Worm (Caenorhabditis elegans): ENCODE data around the gene duo-1.

Gene duo-1

DNA sequence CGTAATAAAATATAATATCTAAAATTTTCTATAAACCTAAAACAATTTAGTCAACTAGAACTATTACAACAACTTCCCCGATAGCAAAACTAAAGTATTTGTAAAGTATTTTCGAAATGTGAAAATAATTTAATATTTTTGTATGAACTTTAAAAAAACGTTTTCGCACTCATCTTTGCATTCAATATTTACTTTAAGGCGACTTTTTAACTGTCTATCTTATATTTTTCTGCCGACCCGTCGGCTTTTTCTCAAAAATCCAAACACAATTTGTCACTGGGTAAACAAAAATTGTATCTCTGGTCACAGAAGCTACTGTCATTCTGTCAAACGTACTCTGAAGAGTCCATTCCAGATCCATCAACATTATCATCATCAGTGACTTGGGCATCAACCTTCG lies 50.8 kb downstream of the duo-1 start (continued):
- no peak for TF ChIP-seq attf-6 (GFP tag; IDR thresholded peaks at IDR 0.05)
- no peak for TF ChIP-seq ztf-3 (GFP tag; optimal IDR thresholded peaks at IDR 0.05)
- TF ChIP-seq lin-35 (GFP tag; optimal IDR thresholded peaks at IDR 0.05): no peak
- no peak for TF ChIP-seq T26A5.8 (tag; optimal IDR thresholded peaks at IDR 0.05)

DNA sequence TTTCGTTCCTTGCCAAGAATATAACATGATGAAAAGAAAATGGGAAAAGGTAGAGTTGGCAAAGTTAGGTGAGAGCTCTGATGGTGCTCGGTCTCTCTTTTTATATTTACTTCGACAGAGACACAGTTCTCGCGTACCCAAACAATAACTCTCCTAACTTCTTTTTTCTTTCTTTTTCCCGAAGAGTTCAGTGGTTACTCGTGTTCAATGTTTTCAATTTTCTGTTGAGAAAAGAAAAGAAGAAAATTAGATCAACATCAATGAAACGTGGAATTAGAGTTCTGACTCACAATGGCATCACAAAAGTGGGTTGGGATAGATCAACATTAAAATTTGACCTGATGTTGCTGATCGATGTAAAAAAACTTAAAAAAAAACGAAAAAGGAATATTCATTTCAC lies 52.0 kb downstream of the duo-1 start, which contains the start of gene idpp-16:
Gene idpp-16, minus strand, starts transcription at position 101 of the 400 bp plus-strand sequence.
- TF ChIP-seq lin-26 (GFP tag; IDR thresholded peaks at IDR 0.05): no peak
- TF ChIP-seq madf-6 (GFP tag; IDR thresholded peaks at IDR 0.05): no peak
- no peak for TF ChIP-seq let-526 (GFP tag; IDR thresholded peaks at IDR 0.05)
- no peak for TF ChIP-seq mes-4 (tag; optimal IDR thresholded peaks at IDR 0.05)
- TF ChIP-seq hrde-1 (tag; optimal IDR thresholded peaks at IDR 0.05; ENCODE audit: borderline replicate concordance): no peak
- TF ChIP-seq xnd-1 (tag; optimal IDR thresholded peaks at IDR 0.05): no peak
